Fruit fly (Drosophila melanogaster): ENCODE results near the gene GV1.

The GV1 gene

dm6 chr3L:1810288-1810687 is at the start of gene GV1:
GV1 (plus strand) TSS chr3L:1810588.
- TF ChIP-seq Sin3A (optimal IDR thresholded peaks at IDR 0.05): no peak
- no peak for TF ChIP-seq Myc (optimal IDR thresholded peaks at IDR 0.05)
- no peak for TF ChIP-seq psq (optimal IDR thresholded peaks at IDR 0.05)
- TF ChIP-seq ttk (optimal IDR thresholded peaks at IDR 0.05): no peak
- TF ChIP-seq h (optimal IDR thresholded peaks at IDR 0.05): no peak
- no peak for TF ChIP-seq insv (optimal IDR thresholded peaks at IDR 0.05)

DNA sequence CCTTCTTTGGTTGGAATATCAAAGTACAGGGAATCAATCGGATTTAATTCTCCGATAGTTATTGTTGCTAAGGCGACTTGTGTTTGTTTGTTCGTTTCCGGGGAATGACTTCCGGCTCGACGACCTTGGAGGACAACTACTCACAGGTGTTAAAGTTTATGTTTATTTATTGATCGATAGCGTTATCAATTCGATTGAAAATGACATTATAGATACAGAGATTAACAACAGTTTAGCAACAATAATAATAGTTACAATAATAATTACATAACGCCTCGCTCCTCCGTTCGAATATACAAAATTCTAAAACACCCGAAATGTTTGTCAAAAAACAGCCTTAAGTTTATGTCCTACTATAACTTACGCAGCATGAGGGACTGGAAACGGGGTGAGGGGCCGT is 38.7 kb upstream of the GV1 start, which contains the start of gene Dhc62B:
Gene Dhc62B, minus strand, starts transcription at position 101 of the 400 bp plus-strand sequence.
- no peak for TF ChIP-seq ttk (optimal IDR thresholded peaks at IDR 0.05)
- TF ChIP-seq insv (optimal IDR thresholded peaks at IDR 0.05): no peak
- no peak for TF ChIP-seq Sin3A (optimal IDR thresholded peaks at IDR 0.05)
- no peak for TF ChIP-seq Myc (optimal IDR thresholded peaks at IDR 0.05)
- no peak for TF ChIP-seq psq (optimal IDR thresholded peaks at IDR 0.05)
- TF ChIP-seq h (optimal IDR thresholded peaks at IDR 0.05): no peak

DNA sequence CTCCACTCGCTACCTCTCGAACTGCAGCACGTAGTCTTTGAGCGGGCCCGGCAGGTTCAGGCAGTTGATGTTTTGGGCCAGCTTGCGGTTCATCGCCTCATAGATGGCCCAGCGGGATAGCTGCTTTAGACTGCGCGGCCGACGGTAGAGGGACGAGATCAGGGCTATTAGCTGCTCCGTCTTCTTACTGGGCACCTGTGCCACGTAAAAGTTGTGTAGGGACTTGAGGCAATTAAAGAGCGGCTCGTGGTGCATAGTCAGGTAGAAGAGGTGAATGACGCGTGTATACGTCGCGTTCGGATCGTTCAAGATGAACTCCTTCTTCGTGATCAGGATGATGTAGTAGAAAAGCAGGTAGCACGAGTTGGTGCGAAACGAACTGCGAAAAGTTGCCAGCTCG is 37.8 kb upstream of the GV1 start:
- TF ChIP-seq Myc (optimal IDR thresholded peaks at IDR 0.05) (no peak), insv (optimal IDR thresholded peaks at IDR 0.05) (no peak), Sin3A (optimal IDR thresholded peaks at IDR 0.05) (no peak), psq (optimal IDR thresholded peaks at IDR 0.05) (no peak), h (optimal IDR thresholded peaks at IDR 0.05) (no peak), ttk (optimal IDR thresholded peaks at IDR 0.05) (no peak)

DNA sequence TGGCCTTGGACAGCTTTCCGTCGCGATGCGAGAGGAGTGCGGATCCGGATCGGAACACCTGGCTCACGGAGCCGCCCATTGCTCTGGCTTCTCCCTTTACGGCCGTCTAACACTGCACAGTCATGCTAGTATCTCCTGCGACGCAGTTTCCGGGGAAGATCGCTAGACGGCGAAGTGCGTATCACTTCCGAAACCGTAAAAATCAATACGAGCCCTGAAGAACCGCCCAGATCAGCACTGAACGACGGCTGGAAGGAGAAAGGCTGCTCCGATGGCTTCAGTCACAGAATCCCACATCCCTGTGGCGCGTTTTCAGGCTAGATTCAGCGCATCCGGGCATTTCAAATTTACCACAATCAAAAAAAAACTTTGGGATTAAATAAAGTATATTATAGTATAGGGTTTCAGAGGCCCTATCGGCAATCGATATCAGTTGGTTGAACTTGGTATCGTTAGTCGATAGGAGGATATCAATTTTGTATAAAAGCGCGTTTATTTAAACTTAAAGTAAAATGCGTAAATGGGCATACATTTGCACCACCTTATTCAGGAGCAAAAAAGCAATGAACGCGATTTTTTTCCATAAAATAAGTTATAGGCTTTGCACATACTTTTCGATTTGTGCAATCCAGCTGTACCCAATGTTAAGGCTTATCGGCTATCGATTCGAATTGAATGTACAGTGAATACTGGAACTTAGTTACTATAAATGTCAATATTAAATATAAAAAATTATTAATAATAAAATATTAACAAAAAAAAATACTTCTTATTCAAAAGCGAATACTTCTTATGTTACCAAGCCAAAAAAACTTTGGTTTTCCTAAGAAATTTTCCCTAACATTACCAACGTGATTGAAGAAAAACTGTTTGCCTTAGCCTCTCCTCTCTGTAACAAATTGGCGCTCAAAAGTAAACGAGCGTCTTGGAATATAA is 35.4 kb upstream of the GV1 start, which contains the start of the genes CG13933 and PolD2:
Gene CG13933, minus strand, starts transcription at position 435 of the 936 bp plus-strand sequence.
Gene PolD2, plus strand, starts transcription at position 921 of the 936 bp plus-strand sequence.
- TF ChIP-seq insv (optimal IDR thresholded peaks at IDR 0.05): no peak
- no peak for TF ChIP-seq psq (optimal IDR thresholded peaks at IDR 0.05)
- no peak for TF ChIP-seq h (optimal IDR thresholded peaks at IDR 0.05)
- no peak for TF ChIP-seq ttk (optimal IDR thresholded peaks at IDR 0.05)
- no peak for TF ChIP-seq Myc (optimal IDR thresholded peaks at IDR 0.05)
- no peak for TF ChIP-seq Sin3A (optimal IDR thresholded peaks at IDR 0.05)

DNA sequence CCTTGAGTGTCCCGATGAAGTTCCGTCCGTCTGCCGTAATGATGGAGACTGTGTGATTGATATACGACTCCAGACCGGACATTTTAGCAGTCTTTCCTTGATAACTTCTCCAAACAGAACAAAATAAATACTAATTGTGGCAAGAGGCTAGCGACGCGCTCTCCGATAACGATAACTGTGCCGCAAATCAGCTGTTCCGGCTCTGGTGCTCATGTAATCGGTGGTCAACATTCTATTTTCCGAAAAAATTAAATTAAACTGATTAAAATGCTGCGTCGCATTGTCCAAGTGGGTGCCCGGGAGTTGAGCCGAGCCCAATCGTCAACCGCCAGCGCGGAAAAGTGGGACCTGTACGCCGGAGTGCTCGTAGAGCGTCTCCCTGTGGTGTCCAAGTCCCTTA is 33.1 kb upstream of the GV1 start, which contains the start of the genes CG2021 and mRpL46:
Gene CG2021, minus strand, starts transcription at position 163 of the 400 bp plus-strand sequence.
Gene mRpL46, plus strand, starts transcription at position 191 of the 400 bp plus-strand sequence.
- no peak for TF ChIP-seq Myc (optimal IDR thresholded peaks at IDR 0.05)

DNA sequence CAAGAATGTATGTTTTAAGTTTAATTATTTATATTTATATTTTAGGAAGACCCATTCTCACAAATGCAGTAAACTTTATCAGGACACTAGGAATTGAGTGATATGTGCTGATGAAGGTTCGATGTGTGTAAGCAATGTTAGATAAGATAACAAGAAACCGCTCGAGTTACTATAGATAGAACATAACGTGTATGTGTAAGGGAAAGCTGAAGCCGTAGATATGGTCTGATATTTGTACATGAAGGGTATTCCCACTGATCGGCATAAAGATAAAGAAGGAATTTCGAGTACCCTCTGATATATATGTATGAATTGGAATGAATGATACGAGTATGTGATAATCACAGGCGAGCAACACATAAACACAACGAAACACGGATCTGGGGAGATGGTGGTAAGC is 26.3 kb upstream of the GV1 start:
- TF ChIP-seq insv (optimal IDR thresholded peaks at IDR 0.05) (no peak), ttk (optimal IDR thresholded peaks at IDR 0.05) (no peak), Myc (optimal IDR thresholded peaks at IDR 0.05) (no peak), psq (optimal IDR thresholded peaks at IDR 0.05) (no peak), Sin3A (optimal IDR thresholded peaks at IDR 0.05) (no peak), h (optimal IDR thresholded peaks at IDR 0.05) (no peak)

DNA sequence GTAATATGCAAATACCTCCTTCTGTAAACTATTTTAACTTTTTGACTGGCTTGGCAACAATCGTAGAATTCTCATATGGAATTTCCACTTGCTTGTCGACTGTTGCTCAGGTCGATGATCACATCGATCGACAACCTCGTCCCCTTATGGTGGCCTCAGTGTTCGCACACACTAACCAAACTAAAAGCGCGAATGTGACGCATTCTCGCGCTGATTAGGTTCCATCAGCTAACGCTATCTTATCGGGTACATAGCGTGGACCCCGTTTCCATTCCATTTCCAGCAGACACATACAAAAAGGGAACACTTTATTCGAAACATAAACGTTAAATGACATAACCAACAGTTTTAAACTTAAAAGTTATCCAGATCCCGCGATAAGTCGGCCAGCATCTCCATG is 21.0 kb upstream of the GV1 start:
- TF ChIP-seq Myc (optimal IDR thresholded peaks at IDR 0.05) (no peak), h (optimal IDR thresholded peaks at IDR 0.05) (no peak), psq (optimal IDR thresholded peaks at IDR 0.05) (no peak), ttk (optimal IDR thresholded peaks at IDR 0.05) (no peak), insv (optimal IDR thresholded peaks at IDR 0.05) (no peak), Sin3A (optimal IDR thresholded peaks at IDR 0.05) (no peak)

DNA sequence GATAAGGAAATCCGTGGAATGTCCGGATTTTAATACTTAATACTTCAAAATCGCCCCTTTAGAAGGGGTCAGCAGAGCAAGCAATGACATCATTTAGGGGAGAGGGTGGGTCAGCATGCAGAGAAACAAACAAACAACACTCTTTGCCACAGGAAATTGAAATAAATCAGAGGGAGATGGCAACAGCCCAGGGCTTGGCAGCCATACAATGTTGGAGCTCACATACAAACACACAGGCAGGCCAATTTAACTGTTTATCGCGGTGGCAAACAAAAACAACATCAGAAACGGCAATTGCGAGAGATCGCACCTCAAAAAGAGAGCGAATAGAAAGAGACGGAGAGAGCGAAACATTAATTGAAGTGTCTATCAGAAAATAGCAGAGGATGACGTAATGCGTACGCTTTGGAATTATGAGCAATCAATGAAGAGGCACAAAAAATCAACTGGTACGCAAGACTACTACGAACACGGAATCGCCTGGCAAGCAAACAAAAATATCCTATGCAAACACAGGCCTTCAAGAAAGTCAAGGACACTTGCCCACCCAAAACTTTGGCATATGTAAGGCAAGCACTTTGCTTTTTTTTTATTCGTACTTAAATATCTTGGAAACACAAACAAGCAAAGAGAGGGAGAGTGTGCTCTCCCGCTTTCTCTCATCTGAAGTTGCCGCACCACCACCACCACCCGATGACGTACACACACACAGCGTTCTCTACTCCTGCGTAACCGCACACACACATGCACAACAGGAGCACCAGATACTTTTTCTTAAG is 16.0 kb upstream of the GV1 start:
- TF ChIP-seq psq (optimal IDR thresholded peaks at IDR 0.05): no peak
- no peak for TF ChIP-seq Myc (optimal IDR thresholded peaks at IDR 0.05)

DNA sequence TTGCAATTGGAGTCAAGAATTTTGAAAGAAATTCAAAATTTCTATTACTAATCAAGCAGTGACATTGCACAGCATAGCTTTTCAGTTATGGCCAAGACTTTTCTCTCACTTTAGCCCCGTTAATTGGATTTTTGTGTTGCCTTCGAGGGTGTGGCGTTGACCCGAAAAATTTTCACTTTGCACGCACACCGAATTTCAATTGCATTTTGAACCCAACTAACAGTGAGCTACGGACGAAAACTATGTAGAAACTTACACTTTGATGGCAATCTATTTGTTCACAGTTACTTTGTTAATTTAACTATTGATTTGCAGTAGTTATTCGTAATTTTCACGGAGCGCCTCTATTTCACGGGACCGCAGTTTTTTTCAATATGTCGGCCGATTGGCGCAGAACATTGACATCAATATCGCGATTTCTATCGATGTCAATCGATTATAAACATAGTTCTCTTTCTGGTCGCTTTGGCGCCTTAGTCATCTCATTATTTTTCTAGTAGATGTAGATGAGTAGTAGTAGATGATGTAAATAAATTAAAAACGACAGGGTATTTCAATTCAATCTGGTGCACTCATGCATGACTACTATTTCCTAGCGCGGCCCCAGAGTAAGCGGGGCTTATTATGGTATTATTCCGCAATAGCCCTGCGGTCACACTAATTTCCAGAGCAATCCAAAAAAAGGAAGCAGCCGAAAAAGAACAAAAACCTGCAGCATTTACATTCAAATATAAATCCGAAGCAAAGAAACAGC is 15.3 kb upstream of the GV1 start, which contains the start of the genes alpha-Spec, dlt and Cdc37:
Gene alpha-Spec, minus strand, starts transcription at position 386 of the 754 bp plus-strand sequence.
Gene dlt, minus strand, starts transcription at position 386 of the 754 bp plus-strand sequence.
Gene Cdc37, plus strand, starts transcription at position 450 of the 754 bp plus-strand sequence.
- TF ChIP-seq h (optimal IDR thresholded peaks at IDR 0.05): no peak
- no peak for TF ChIP-seq psq (optimal IDR thresholded peaks at IDR 0.05)
- TF ChIP-seq Sin3A (optimal IDR thresholded peaks at IDR 0.05): no peak
- no peak for TF ChIP-seq insv (optimal IDR thresholded peaks at IDR 0.05)
- no peak for TF ChIP-seq ttk (optimal IDR thresholded peaks at IDR 0.05)
- TF ChIP-seq Myc (optimal IDR thresholded peaks at IDR 0.05): no peak

dm6 chr3L:1797005-1797404 is 13.4 kb upstream of the GV1 start, which contains the start of gene CG12020:
CG12020 (plus strand) TSS chr3L:1797305.
- TF ChIP-seq Myc (optimal IDR thresholded peaks at IDR 0.05): no peak
- no peak for TF ChIP-seq ttk (optimal IDR thresholded peaks at IDR 0.05)
- TF ChIP-seq insv (optimal IDR thresholded peaks at IDR 0.05): no peak
- no peak for TF ChIP-seq Sin3A (optimal IDR thresholded peaks at IDR 0.05)
- TF ChIP-seq h (optimal IDR thresholded peaks at IDR 0.05): no peak
- TF ChIP-seq psq (optimal IDR thresholded peaks at IDR 0.05): no peak

- TF ChIP-seq psq (optimal IDR thresholded peaks at IDR 0.05) (no peak), insv (optimal IDR thresholded peaks at IDR 0.05) (no peak), h (optimal IDR thresholded peaks at IDR 0.05) (no peak), ttk (optimal IDR thresholded peaks at IDR 0.05) (no peak), Sin3A (optimal IDR thresholded peaks at IDR 0.05) (no peak)
These were observed 11.7 kb upstream of the GV1 start, which contains the start of gene Patj for dm6 chr3L:1798649-1799048. Patj (plus strand) TSS chr3L:1798803.

Data from Kc167 (cell line).